Fruit fly (Drosophila melanogaster) whole organism, prepupa: ENCODE data around the gene CG34393.

ENCODE experiments used
- Blimp-1 ChIP-seq: fragments of 200-800 bp; sonication (Bioruptor generic); optimal IDR thresholded peaks from 3 replicates; lab custom pipeline; 2017; ENCODE audit warnings: missing biosample characterization, missing genetic modification characterization, mild to moderate bottlenecking, moderate library complexity, missing genetic modification reagents
- CG10631 ChIP-seq: fragments of 200-800 bp; sonication (Bioruptor generic); optimal IDR thresholded peaks from 2 replicates; lab custom pipeline; 2016; ENCODE audit warnings: missing biosample characterization, missing genetic modification characterization
- CG10669 ChIP-seq: fragments of 200-800 bp; sonication (Bioruptor generic); optimal IDR thresholded peaks from 3 replicates; lab custom pipeline; 2018; ENCODE audit warnings: missing biosample characterization, mild to moderate bottlenecking, missing genetic modification characterization, moderate library complexity
- CG11294 ChIP-seq: fragments of 200-800 bp; sonication (Bioruptor generic); IDR thresholded peaks from 2 replicates; pipeline ENCODE4 v1.3.6; 2022; ENCODE audit warnings: missing biosample characterization, missing genetic modification characterization
- CG11762 ChIP-seq: fragments of 200-800 bp; sonication (Bioruptor generic); optimal IDR thresholded peaks from 3 replicates; lab custom pipeline; 2016; ENCODE audit warnings: missing biosample characterization, missing genetic modification characterization; ENCODE audit not compliant: insufficient read depth
- CG15336 ChIP-seq: fragments of 200-800 bp; sonication (Bioruptor generic); IDR thresholded peaks from 2 replicates; pipeline ENCODE4 v1.3.6; 2022; ENCODE audit warnings: missing biosample characterization, missing genetic modification characterization
- CG16779 ChIP-seq: fragments of 200-800 bp; sonication (Bioruptor generic); optimal IDR thresholded peaks from 3 replicates; lab custom pipeline; 2017; ENCODE audit warnings: missing biosample characterization, mild to moderate bottlenecking, missing genetic modification characterization
- CG32006 ChIP-seq: fragments of 200-800 bp; sonication (Bioruptor generic); optimal IDR thresholded peaks from 3 replicates; lab custom pipeline; 2017; ENCODE audit warnings: missing biosample characterization, mild to moderate bottlenecking, missing genetic modification characterization
- CG34406 ChIP-seq: fragments of 200-800 bp; sonication (Bioruptor generic); optimal IDR thresholded peaks from 3 replicates; lab custom pipeline; 2016; ENCODE audit warnings: missing biosample characterization, missing genetic modification characterization
- CG3919 ChIP-seq: fragments of 200-800 bp; sonication (Bioruptor generic); optimal IDR thresholded peaks from 3 replicates; lab custom pipeline; 2016; ENCODE audit warnings: missing biosample characterization, missing genetic modification characterization
- CG6163 ChIP-seq: fragments of 200-800 bp; sonication (Bioruptor generic); IDR thresholded peaks from 3 replicates; pipeline ENCODE4 v1.3.6; 2022; ENCODE audit warnings: missing biosample characterization, missing genetic modification characterization
- CG6276 ChIP-seq: fragments of 200-800 bp; sonication (Bioruptor generic); optimal IDR thresholded peaks from 2 replicates; lab custom pipeline; 2017; ENCODE audit warnings: missing biosample characterization, mild to moderate bottlenecking, missing genetic modification characterization
- CG6854 ChIP-seq: fragments of 200-800 bp; sonication (Bioruptor generic); optimal IDR thresholded peaks from 2 replicates; lab custom pipeline; 2017; ENCODE audit warnings: missing biosample characterization, mild to moderate bottlenecking, missing genetic modification characterization
- CG8119 ChIP-seq: fragments of 200-800 bp; sonication (Bioruptor generic); IDR thresholded peaks from 3 replicates; pipeline ENCODE4 v1.3.6; 2022; ENCODE audit warnings: missing biosample characterization, missing genetic modification characterization
- CG8319 ChIP-seq: fragments of 200-800 bp; sonication (Bioruptor generic); optimal IDR thresholded peaks from 3 replicates; lab custom pipeline; 2016; ENCODE audit warnings: missing biosample characterization, missing genetic modification characterization
- CG8632 ChIP-seq: fragments of 200-800 bp; sonication (Bioruptor generic); optimal IDR thresholded peaks from 3 replicates; lab custom pipeline; 2016; ENCODE audit warnings: missing biosample characterization, missing genetic modification characterization
- Eip75B ChIP-seq: fragments of 200-800 bp; sonication (Bioruptor generic); optimal IDR thresholded peaks from 3 replicates; lab custom pipeline; 2016; ENCODE audit warnings: missing biosample characterization, missing genetic modification characterization
- Eip78C ChIP-seq: fragments of 200-800 bp; sonication (Bioruptor generic); peaks from one replicate; lab custom pipeline; 2016; ENCODE audit warnings: missing biosample characterization, missing genetic modification characterization
- Eip93F ChIP-seq: fragments of 200-800 bp; sonication (Bioruptor generic); optimal IDR thresholded peaks from 2 replicates; lab custom pipeline; 2016; ENCODE audit warnings: missing biosample characterization, mild to moderate bottlenecking, missing genetic modification characterization
- Ets21C ChIP-seq: fragments of 200-800 bp; sonication (Bioruptor generic); optimal IDR thresholded peaks from 3 replicates; lab custom pipeline; 2016; ENCODE audit warnings: missing biosample characterization, missing genetic modification characterization
- Ets96B ChIP-seq: fragments of 200-800 bp; optimal IDR thresholded peaks from 2 replicates; lab custom pipeline; 2019; ENCODE audit warnings: missing biosample characterization, mild to moderate bottlenecking, missing genetic modification characterization, moderate library complexity
- Hr38 ChIP-seq: sonication (Bioruptor generic); optimal IDR thresholded peaks from 2 replicates; lab custom pipeline; 2016; ENCODE audit warnings: missing biosample characterization, missing genetic modification characterization
- Hr39 ChIP-seq: fragments of 200-800 bp; sonication (Bioruptor generic); optimal IDR thresholded peaks from 2 replicates; lab custom pipeline; 2016; ENCODE audit warnings: missing biosample characterization, missing genetic modification characterization
- Hr4 ChIP-seq: fragments of 200-800 bp; sonication (Bioruptor generic); optimal IDR thresholded peaks from 3 replicates; lab custom pipeline; 2016; ENCODE audit warnings: missing biosample characterization, missing genetic modification characterization
- Lpt ChIP-seq: fragments of 200-800 bp; sonication (Bioruptor generic); optimal IDR thresholded peaks from 3 replicates; lab custom pipeline; 2016; ENCODE audit warnings: missing biosample characterization, missing genetic modification characterization
- Met ChIP-seq: fragments of 200-800 bp; sonication (Bioruptor generic); optimal IDR thresholded peaks from 3 replicates; lab custom pipeline; 2016; ENCODE audit warnings: missing biosample characterization, missing genetic modification characterization
- Smox ChIP-seq: fragments of 200-800 bp; sonication (Bioruptor generic); optimal IDR thresholded peaks from 3 replicates; lab custom pipeline; 2016; ENCODE audit warnings: missing biosample characterization, missing genetic modification characterization
- Sox102F ChIP-seq: fragments of 200-800 bp; sonication (Bioruptor generic); optimal IDR thresholded peaks from 2 replicates; lab custom pipeline; 2016; ENCODE audit warnings: missing biosample characterization, mild to moderate bottlenecking, missing genetic modification characterization
- Sox14 ChIP-seq: fragments of 200-800 bp; sonication (Bioruptor generic); optimal IDR thresholded peaks from 3 replicates; lab custom pipeline; 2016; ENCODE audit warnings: missing biosample characterization, missing genetic modification characterization
- achi ChIP-seq: fragments of 200-800 bp; sonication (Bioruptor generic); optimal IDR thresholded peaks from 3 replicates; lab custom pipeline; 2016; ENCODE audit warnings: missing biosample characterization, missing genetic modification characterization
- dsx ChIP-seq: fragments of 200-800 bp; optimal IDR thresholded peaks from 3 replicates; lab custom pipeline; 2019; ENCODE audit warnings: missing biosample characterization, mild to moderate bottlenecking, missing genetic modification characterization, moderate library complexity; ENCODE audit not compliant: poor library complexity, severe bottlenecking
- eg ChIP-seq: fragments of 200-800 bp; sonication (Bioruptor generic); IDR thresholded peaks from 3 replicates; pipeline ENCODE4 v1.3.6; 2022; ENCODE audit warnings: missing biosample characterization, missing genetic modification characterization
- fd59A ChIP-seq: fragments of 200-800 bp; sonication (Bioruptor generic); optimal IDR thresholded peaks from 2 replicates; lab custom pipeline; 2017; ENCODE audit warnings: missing biosample characterization, mild to moderate bottlenecking, missing genetic modification characterization, missing genetic modification reagents
- fd85E ChIP-seq: fragments of 200-800 bp; sonication (Bioruptor generic); optimal IDR thresholded peaks from 3 replicates; lab custom pipeline; 2016; ENCODE audit warnings: missing biosample characterization, missing genetic modification characterization
- fkh ChIP-seq: fragments of 200-800 bp; sonication (Bioruptor generic); optimal IDR thresholded peaks from 3 replicates; lab custom pipeline; 2017; ENCODE audit warnings: missing biosample characterization, mild to moderate bottlenecking, missing genetic modification characterization, moderate library complexity
- net ChIP-seq: fragments of 200-800 bp; sonication (Bioruptor generic); optimal IDR thresholded peaks from 3 replicates; lab custom pipeline; 2016; ENCODE audit warnings: missing biosample characterization, missing genetic modification characterization
- pdm3 ChIP-seq: fragments of 200-800 bp; sonication (Bioruptor generic); optimal IDR thresholded peaks from 3 replicates; lab custom pipeline; 2016; ENCODE audit warnings: missing biosample characterization, missing genetic modification characterization
- salr ChIP-seq, 2 experiments: fragments of 200-800 bp; sonication (Bioruptor generic); optimal IDR thresholded peaks; 3 replicates each; lab custom pipeline; 2016 to 2018; ENCODE audit warnings: missing biosample characterization in 2 of 2, missing genetic modification characterization in 2 of 2, mild to moderate bottlenecking in 1 of 2
- spab ChIP-seq: fragments of 200-800 bp; sonication (Bioruptor generic); optimal IDR thresholded peaks from 2 replicates; lab custom pipeline; 2017; ENCODE audit warnings: missing biosample characterization, mild to moderate bottlenecking, missing genetic modification characterization, missing genetic modification reagents
- ss ChIP-seq, 2 experiments: fragments of 200-800 bp; sonication (Bioruptor generic); optimal IDR thresholded peaks; 2 replicates in 1 of 2; 3 replicates in 1 of 2; lab custom pipeline; 2017 to 2018; ENCODE audit warnings: mild to moderate bottlenecking in 2 of 2, missing biosample characterization in 2 of 2, missing genetic modification characterization in 2 of 2, moderate library complexity in 1 of 2
- topi ChIP-seq: fragments of 200-800 bp; sonication (Bioruptor generic); optimal IDR thresholded peaks from 3 replicates; lab custom pipeline; 2016; ENCODE audit warnings: missing biosample characterization, missing genetic modification characterization
- vri ChIP-seq: fragments of 200-800 bp; sonication (Bioruptor generic); optimal IDR thresholded peaks from 3 replicates; lab custom pipeline; 2016; ENCODE audit warnings: missing biosample characterization, mild to moderate bottlenecking, missing genetic modification characterization

Gene CG34393

DNA sequence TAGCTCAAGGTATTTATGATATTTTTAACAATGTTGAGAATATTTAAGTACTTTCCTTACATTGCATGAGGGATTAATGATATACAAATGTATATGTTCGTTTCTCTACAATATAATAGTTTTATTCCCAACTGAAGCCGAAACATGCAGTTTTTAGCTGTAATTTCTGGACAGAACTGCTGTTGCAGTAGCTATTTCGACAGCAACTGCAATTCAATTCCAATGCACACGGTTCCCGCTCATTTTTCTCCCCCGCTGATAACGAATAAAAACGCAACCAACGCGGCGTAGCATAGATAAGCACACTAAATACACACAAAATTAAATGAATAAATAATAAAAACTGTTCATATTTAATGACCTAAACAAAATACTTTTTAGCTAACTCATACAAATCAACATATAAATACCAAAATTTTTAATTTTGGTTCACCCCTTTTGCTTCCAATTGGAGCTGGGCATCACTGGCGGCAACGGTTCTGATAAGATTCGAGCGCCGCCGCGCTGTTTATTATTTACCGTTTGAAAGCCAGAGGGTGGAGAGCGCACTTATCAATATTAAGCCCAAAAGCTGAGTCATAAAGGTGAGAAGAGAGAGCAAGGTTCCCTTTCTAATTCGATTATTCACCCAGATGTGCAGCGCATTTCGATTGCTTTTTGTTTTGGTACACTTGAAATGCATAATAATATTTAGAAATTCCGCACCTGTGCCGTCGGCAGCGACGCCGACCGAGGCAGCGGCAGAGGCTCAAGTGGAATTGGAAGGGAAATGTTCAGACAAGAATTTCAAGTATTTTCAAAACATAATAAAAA, 41.8 kb downstream of the CG34393 start (continued):
- TF ChIP-seq Eip93F (GFP tag; lab: Kevin White, UChicago) (no peak), spab (no peak), CG10631 (GFP tag; lab: Kevin White, UChicago) (peak; percentile 31), net (GFP tag; lab: Kevin White, UChicago) (peak; percentile 18), CG10669 (GFP tag; lab: Kevin White, UChicago) (no peak), CG3919 (GFP tag; lab: Kevin White, UChicago) (peak; percentile 9), CG11294 (peak; percentile 13; the same call in 1 of the 2 replicates), pdm3 (peak; percentile 20), CG6163 (GFP tag; lab: Robert Waterston, UW) (0 out of 3 replicates have a peak, but pooled peaks have one; percentile 55), fkh (GFP tag; lab: Kevin White, UChicago) (peak; percentile 79), CG34406 (peak; percentile 17), Blimp-1 (GFP tag; lab: Kevin White, UChicago) (no peak), Hr4 (GFP tag; lab: Kevin White, UChicago) (peak; percentile 45), CG6276 (GFP tag; lab: Kevin White, UChicago) (no peak), ss (GFP tag; optimal IDR thresholded peaks at IDR 0.05; lab: Kevin White, UChicago) (no peak), CG8319 (GFP tag; lab: Kevin White, UChicago) (no peak), eg (GFP tag; lab: Robert Waterston, UW) (0 out of 3 replicates have a peak, but pooled peaks have one; percentile 50), Hr38 (no peak), fd85E (GFP tag; lab: Kevin White, UChicago) (no peak), Sox14 (GFP tag; lab: Kevin White, UChicago) (peak; percentile 42), Hr39 (no peak), CG6854 (GFP tag; lab: Kevin White, UChicago) (peak; percentile 9), salr (GFP tag; optimal IDR thresholded peaks at IDR 0.05; lab: Kevin White, UChicago) (peak in 1 of 2 experiments; percentile 29), CG16779 (tag; lab: Kevin White, UChicago) (no peak), Eip75B (GFP tag; lab: Kevin White, UChicago) (peak; percentile 6), topi (GFP tag; lab: Kevin White, UChicago) (peak; percentile 42), CG8119 (GFP tag; lab: Robert Waterston, UW) (no peak)

DNA sequence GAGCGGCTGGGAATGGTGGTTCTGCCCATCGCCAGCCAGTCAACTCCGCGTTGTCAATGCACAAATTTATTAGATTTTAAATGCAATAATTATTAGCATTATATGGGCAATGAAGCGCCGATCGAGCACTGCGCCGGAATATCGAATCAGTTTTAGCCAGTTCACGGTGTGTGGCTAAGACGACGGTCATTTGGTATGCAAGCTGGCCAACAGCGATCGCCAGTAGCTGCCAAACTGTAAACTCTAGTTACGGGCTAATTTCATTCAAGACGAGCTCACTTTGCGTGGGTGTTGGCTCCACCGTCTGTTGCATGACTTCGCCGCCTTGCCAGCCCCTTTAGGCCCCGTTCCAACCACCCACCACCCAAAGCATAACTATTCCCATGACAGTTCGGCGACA, 44.5 kb downstream of the CG34393 start:
- no peak for TF ChIP-seq Eip78C (GFP tag; lab: Kevin White, UChicago)
- TF ChIP-seq CG34406 = no peak
- TF ChIP-seq CG15336 (GFP tag; lab: Robert Waterston, UW) = no peak
- TF ChIP-seq CG6854 (GFP tag; lab: Kevin White, UChicago) = no peak
- TF ChIP-seq CG11294 = no peak
- no peak for TF ChIP-seq Eip93F (GFP tag; lab: Kevin White, UChicago)
- no peak for TF ChIP-seq CG6276 (GFP tag; lab: Kevin White, UChicago)
- no peak for TF ChIP-seq Ets21C
- no peak for TF ChIP-seq pdm3
- TF ChIP-seq fd85E (GFP tag; lab: Kevin White, UChicago) = no peak

DNA sequence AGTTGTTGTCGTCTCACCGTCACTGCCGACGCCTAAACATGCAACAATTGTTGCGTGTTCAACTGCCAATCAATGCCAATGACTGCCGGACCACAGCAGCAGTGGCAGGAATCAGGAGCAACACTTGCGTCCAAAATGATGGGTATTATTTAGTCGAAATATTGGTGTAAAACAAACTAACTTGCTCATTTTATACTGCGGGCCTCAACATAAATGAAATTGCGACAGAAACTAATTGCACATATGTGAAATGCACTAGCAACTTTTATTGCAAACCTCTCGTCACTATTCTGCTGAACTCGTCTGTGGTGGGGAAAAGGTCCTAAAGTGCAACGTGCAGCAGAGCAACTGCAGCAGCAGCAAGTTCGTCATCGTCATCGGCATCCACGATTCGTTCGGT, 45.5 kb downstream of the CG34393 start:
- TF ChIP-seq Hr39 (no peak), Blimp-1 (GFP tag; lab: Kevin White, UChicago) (no peak), Ets21C (no peak), CG32006 (peak; percentile 43), salr (GFP tag; optimal IDR thresholded peaks at IDR 0.05; lab: Kevin White, UChicago) (peak in 1 of 2 experiments; percentile 45), CG10631 (GFP tag; lab: Kevin White, UChicago) (peak; percentile 20), Eip78C (GFP tag; lab: Kevin White, UChicago) (peak; percentile 61), fd85E (GFP tag; lab: Kevin White, UChicago) (no peak), Ets96B (tag; lab: Kevin White, UChicago) (peak; percentile 46), Lpt (GFP tag; lab: Kevin White, UChicago) (no peak), Sox102F (GFP tag; lab: Kevin White, UChicago) (no peak), CG34406 (no peak), CG8119 (GFP tag; lab: Robert Waterston, UW) (peak; percentile 54; the same call in 2 of the 3 replicates), Hr4 (GFP tag; lab: Kevin White, UChicago) (peak; percentile 29), dsx (GFP tag; lab: Kevin White, UChicago) (peak; percentile 44), CG8632 (GFP tag; lab: Kevin White, UChicago) (no peak), ss (GFP tag; optimal IDR thresholded peaks at IDR 0.05; lab: Kevin White, UChicago) (peak; percentile 6 to 53), achi (peak; percentile 25), CG10669 (GFP tag; lab: Kevin White, UChicago) (peak; percentile 31), CG11294 (no peak), fd59A (GFP tag; lab: Kevin White, UChicago) (peak; percentile 49), Met (no peak), Smox (GFP tag; lab: Kevin White, UChicago) (no peak), CG11762 (no peak), CG6854 (GFP tag; lab: Kevin White, UChicago) (no peak), eg (GFP tag; lab: Robert Waterston, UW) (0 out of 3 replicates have a peak, but pooled peaks have one; percentile 33), spab (peak; percentile 9), Eip75B (GFP tag; lab: Kevin White, UChicago) (peak; percentile 25), vri (GFP tag; lab: Kevin White, UChicago) (no peak)
